Worm (Caenorhabditis elegans): ENCODE data around the gene C37E2.10.

DNA sequence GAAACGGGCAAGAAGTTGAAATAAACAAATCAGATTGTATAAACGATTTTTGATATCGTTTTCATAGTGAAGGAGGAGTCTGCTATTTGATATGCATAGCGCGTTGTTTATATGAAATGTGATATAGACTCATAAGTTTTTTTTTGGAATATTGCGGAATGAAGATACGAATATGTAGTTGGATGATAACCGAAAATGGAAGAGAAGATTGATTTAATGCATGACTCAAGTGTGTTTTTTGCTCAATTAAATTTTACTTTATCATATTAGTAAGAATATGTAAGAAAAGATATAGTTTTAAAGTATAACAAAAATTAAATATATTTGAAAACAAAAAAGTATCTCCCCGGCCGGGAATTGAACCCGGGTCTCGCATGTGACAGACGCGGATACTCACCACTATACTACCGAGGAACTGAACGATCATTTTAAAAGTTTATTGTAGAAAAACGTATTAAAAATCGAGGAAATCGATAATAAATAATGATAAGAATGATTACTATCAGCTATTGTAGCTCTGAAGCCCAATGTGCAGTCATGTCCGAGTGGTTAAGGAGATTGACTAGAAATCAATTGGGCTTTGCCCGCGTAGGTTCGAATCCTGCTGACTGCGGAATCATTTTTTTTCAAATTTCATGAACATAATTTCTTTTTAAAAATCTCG lies 17.0 kb upstream of the C37E2.10 start, which contains the start of gene lgc-25:
- TF ChIP-seq egl-27 (tag; optimal IDR thresholded peaks at IDR 0.05) (no peak), nhr-28 (tag; optimal IDR thresholded peaks at IDR 0.05) (peak; percentile 7), zfp-2 (tag; optimal IDR thresholded peaks at IDR 0.05) (peak; percentile 18), lir-3 (tag; optimal IDR thresholded peaks at IDR 0.05) (peak; percentile 12), ama-1 (optimal IDR thresholded peaks at IDR 0.05) (no peak), nhr-111 (GFP tag; optimal IDR thresholded peaks at IDR 0.05) (no peak), fkh-10 (GFP tag; optimal IDR thresholded peaks at IDR 0.05) (no peak), cey-2 (tag; optimal IDR thresholded peaks at IDR 0.05; ENCODE audit: borderline replicate concordance, insufficient read depth) (no peak), lsy-2 (tag; optimal IDR thresholded peaks at IDR 0.05) (no peak), aha-1 (tag) (no peak), zag-1 (tag; optimal IDR thresholded peaks at IDR 0.05) (no peak)

Measured in whole organism, L4 larva.